Fruit fly (Drosophila melanogaster) whole organism, wandering third instar larva: ENCODE measurements around the gene LanB1.

Source experiments
- Abd-B ChIP-seq: fragments of >200 bp; optimal IDR thresholded peaks from 2 replicates; lab custom pipeline; 2017; ENCODE audit warnings: missing biosample characterization, missing genetic modification characterization
- CG9705 ChIP-seq: fragments of 200-800 bp; sonication (Bioruptor generic); optimal IDR thresholded peaks from 2 replicates; lab custom pipeline; 2018; ENCODE audit warnings: missing biosample characterization, mild to moderate bottlenecking, missing genetic modification characterization
- CrebA ChIP-seq: fragments of 200-800 bp; sonication (Bioruptor generic); optimal IDR thresholded peaks from 2 replicates; lab custom pipeline; 2016; ENCODE audit warnings: missing biosample characterization, mild to moderate bottlenecking, missing genetic modification characterization, borderline replicate concordance
- Dfd ChIP-seq: fragments of >200 bp; optimal IDR thresholded peaks from 2 replicates; lab custom pipeline; 2017; ENCODE audit warnings: missing biosample characterization, missing genetic modification characterization
- Dif ChIP-seq: fragments of 200-275, 200-300 bp; sonication (Bioruptor generic); optimal IDR thresholded peaks from 2 replicates; lab custom pipeline; 2018; ENCODE audit warnings: missing biosample characterization, missing genetic modification characterization; ENCODE audit not compliant: partially characterized antibody
- HLH106 ChIP-seq: fragments of 200-800 bp; optimal IDR thresholded peaks from 3 replicates; lab custom pipeline; 2019; ENCODE audit warnings: missing biosample characterization, mild to moderate bottlenecking, missing genetic modification characterization, moderate library complexity
- Hnf4 ChIP-seq: fragments of 200-800 bp; sonication (Bioruptor generic); optimal IDR thresholded peaks from 2 replicates; lab custom pipeline; 2016; ENCODE audit warnings: missing biosample characterization, mild to moderate bottlenecking, missing genetic modification characterization
- Hr78 ChIP-seq: fragments of >200 bp; optimal IDR thresholded peaks from 2 replicates; lab custom pipeline; 2017; ENCODE audit warnings: missing biosample characterization, missing genetic modification characterization
- Hr83 ChIP-seq: fragments of 200-300 bp; sonication (Bioruptor generic); optimal IDR thresholded peaks from 2 replicates; lab custom pipeline; 2016; ENCODE audit warnings: missing biosample characterization, mild to moderate bottlenecking, missing genetic modification characterization, moderate library complexity; ENCODE audit not compliant: poor library complexity, severe bottlenecking
- Jra ChIP-seq: sonication (Bioruptor generic); optimal IDR thresholded peaks from 2 replicates; lab custom pipeline; 2016; ENCODE audit warnings: missing biosample characterization, missing genetic modification characterization
- Mio ChIP-seq: sonication (Bioruptor generic); optimal IDR thresholded peaks from 2 replicates; lab custom pipeline; 2016; ENCODE audit warnings: missing biosample characterization, missing genetic modification characterization
- Myc ChIP-seq: fragments of >200 bp; optimal IDR thresholded peaks from 2 replicates; lab custom pipeline; 2017
- N ChIP-seq: fragments of >200 bp; optimal IDR thresholded peaks from 2 replicates; lab custom pipeline; 2018; ENCODE audit warnings: missing biosample characterization, missing external identifiers, missing genetic modification characterization
- OdsH ChIP-seq: fragments of 200-800 bp; sonication (Bioruptor generic); optimal IDR thresholded peaks from 2 replicates; lab custom pipeline; 2016; ENCODE audit warnings: missing biosample characterization, mild to moderate bottlenecking, missing genetic modification characterization
- Rel ChIP-seq, 2 experiments: fragments of 200-800 bp; sonication (Bioruptor generic) in 1 of 2; optimal IDR thresholded peaks; 2 replicates in 1 of 2; 3 replicates in 1 of 2; lab custom pipeline; 2016 to 2019; ENCODE audit warnings: mild to moderate bottlenecking in 2 of 2, missing biosample characterization in 2 of 2, missing genetic modification characterization in 2 of 2, moderate library complexity in 1 of 2
- Sp1 ChIP-seq: fragments of 200-800 bp; sonication (Bioruptor generic); optimal IDR thresholded peaks from 3 replicates; lab custom pipeline; 2019; ENCODE audit warnings: missing biosample characterization, mild to moderate bottlenecking, missing genetic modification characterization, moderate library complexity
- Vsx2 ChIP-seq: fragments of 200-300, 225-300 bp; sonication (Bioruptor generic); optimal IDR thresholded peaks from 2 replicates; lab custom pipeline; 2018; ENCODE audit warnings: missing biosample characterization, missing genetic modification characterization; ENCODE audit not compliant: partially characterized antibody
- br ChIP-seq: fragments of 200-800 bp; sonication (Bioruptor generic); optimal IDR thresholded peaks from 2 replicates; lab custom pipeline; 2016; ENCODE audit warnings: missing biosample characterization, missing genetic modification characterization
- brk ChIP-seq: fragments of 200-800 bp; sonication (Bioruptor generic); optimal IDR thresholded peaks from 2 replicates; lab custom pipeline; 2016; ENCODE audit warnings: missing biosample characterization, mild to moderate bottlenecking, missing genetic modification characterization
- dl ChIP-seq, 2 experiments: fragments of 175-275, 200-275 bp in 1 of 2; fragments of 200-275 bp in 1 of 2; sonication (Bioruptor generic); optimal IDR thresholded peaks; lab custom pipeline; 2018; ENCODE audit warnings: mild to moderate bottlenecking in 2 of 2, missing biosample characterization in 2 of 2, missing genetic modification characterization in 2 of 2, moderate library complexity in 2 of 2; ENCODE audit not compliant: partially characterized antibody in 2 of 2, insufficient read depth in 1 of 2
- dmrt93B ChIP-seq: fragments of 200-800 bp; sonication (Bioruptor generic); optimal IDR thresholded peaks from 2 replicates; lab custom pipeline; 2018; ENCODE audit warnings: missing biosample characterization, mild to moderate bottlenecking, missing genetic modification characterization
- dsf ChIP-seq: sonication (Bioruptor generic); optimal IDR thresholded peaks from 2 replicates; lab custom pipeline; 2016; ENCODE audit warnings: missing biosample characterization, missing genetic modification characterization, borderline replicate concordance
- ey ChIP-seq: fragments of 200-800 bp; sonication (Bioruptor generic); optimal IDR thresholded peaks from 2 replicates; lab custom pipeline; 2016; ENCODE audit warnings: missing biosample characterization, missing genetic modification characterization
- foxo ChIP-seq, 2 experiments: fragments of 200-800 bp; sonication (Bioruptor generic); optimal IDR thresholded peaks; 2 replicates in 1 of 2; 3 replicates in 1 of 2; lab custom pipeline; 2016 to 2017; ENCODE audit warnings: missing biosample characterization in 2 of 2, missing genetic modification characterization in 2 of 2
- fru ChIP-seq: fragments of 200-800 bp; sonication (Bioruptor generic); optimal IDR thresholded peaks from 3 replicates; lab custom pipeline; 2016; ENCODE audit warnings: missing biosample characterization, mild to moderate bottlenecking, missing genetic modification characterization
- h ChIP-seq: fragments of 200-800 bp; sonication (Bioruptor generic); optimal IDR thresholded peaks from 3 replicates; lab custom pipeline; 2016; ENCODE audit warnings: missing biosample characterization, mild to moderate bottlenecking, missing genetic modification characterization
- jim ChIP-seq: fragments of 175-275, 200-325 bp; sonication (Bioruptor generic); optimal IDR thresholded peaks from 2 replicates; lab custom pipeline; 2016; ENCODE audit warnings: missing biosample characterization, mild to moderate bottlenecking, missing genetic modification characterization
- lola ChIP-seq: fragments of >200 bp; optimal IDR thresholded peaks from 2 replicates; lab custom pipeline; 2017; ENCODE audit warnings: missing biosample characterization, missing genetic modification characterization
- pan ChIP-seq: fragments of >200 bp; optimal IDR thresholded peaks from 2 replicates; lab custom pipeline; 2017
- psq ChIP-seq: fragments of 200-800 bp; sonication (Bioruptor generic); optimal IDR thresholded peaks from 3 replicates; lab custom pipeline; 2017; ENCODE audit warnings: missing biosample characterization, mild to moderate bottlenecking, missing genetic modification characterization, moderate library complexity
- rgr ChIP-seq: fragments of 200-800 bp; sonication (Bioruptor generic); optimal IDR thresholded peaks from 3 replicates; lab custom pipeline; 2016; ENCODE audit warnings: missing biosample characterization, mild to moderate bottlenecking, missing genetic modification characterization
- sage ChIP-seq: fragments of 200-800 bp; sonication (Bioruptor generic); optimal IDR thresholded peaks from 2 replicates; lab custom pipeline; 2016; ENCODE audit warnings: missing biosample characterization, mild to moderate bottlenecking, missing genetic modification characterization
- tai ChIP-seq: sonication (Bioruptor generic); optimal IDR thresholded peaks from 2 replicates; lab custom pipeline; 2016; ENCODE audit warnings: missing biosample characterization, missing genetic modification characterization
- usp ChIP-seq: fragments of >200 bp; optimal IDR thresholded peaks from 2 replicates; lab custom pipeline; 2017; ENCODE audit warnings: missing biosample characterization, missing genetic modification characterization
- woc ChIP-seq: sonication (Bioruptor generic); optimal IDR thresholded peaks from 2 replicates; lab custom pipeline; 2016; ENCODE audit warnings: missing biosample characterization, mild to moderate bottlenecking, missing genetic modification characterization

Gene LanB1

dm6 chr2L:7840152-7840551 lies 28.9 kb downstream of the LanB1 start, which contains the start of gene CG14537:
TSS of gene CG14537 (plus strand) at chr2L:7840452.
- TF ChIP-seq Abd-B (no peak), Myc (no peak), dsf (GFP tag; lab: Kevin White, UChicago) (no peak), OdsH (GFP tag; lab: Kevin White, UChicago) (no peak), ey (GFP tag; lab: Kevin White, UChicago) (no peak), br (GFP tag; lab: Kevin White, UChicago) (no peak), dmrt93B (no peak), pan (no peak), foxo (GFP tag; optimal IDR thresholded peaks at IDR 0.05; lab: Kevin White, UChicago) (no peak), dl (GFP tag; optimal IDR thresholded peaks at IDR 0.05; lab: Kevin White, UChicago; ENCODE audit: insufficient read depth in 1 of 2, partially characterized antibody in 2 of 2) (no peak), Rel (GFP tag; optimal IDR thresholded peaks at IDR 0.05; lab: Kevin White, UChicago) (no peak), Rel (tag; optimal IDR thresholded peaks at IDR 0.05; lab: Kevin White, UChicago) (no peak), woc (no peak), HLH106 (tag; lab: Kevin White, UChicago) (no peak), jim (no peak), fru (no peak), CrebA (GFP tag; lab: Kevin White, UChicago) (no peak)

dm6 chr2L:7841244-7841643 lies 30.0 kb downstream of the LanB1 start:
- TF ChIP-seq woc (no peak), lola (GFP tag; lab: Kevin White, UChicago) (no peak), usp (GFP tag; lab: Kevin White, UChicago) (no peak), Abd-B (no peak), h (GFP tag; lab: Kevin White, UChicago) (peak; percentile 29), rgr (GFP tag; lab: Kevin White, UChicago) (peak; percentile 16), sage (GFP tag; lab: Kevin White, UChicago) (no peak), Dfd (GFP tag; lab: Kevin White, UChicago) (no peak), Mio (GFP tag; lab: Kevin White, UChicago) (no peak), ey (GFP tag; lab: Kevin White, UChicago) (peak; percentile 42), jim (no peak), HLH106 (tag; lab: Kevin White, UChicago) (peak; percentile 17), Dif (GFP tag; lab: Kevin White, UChicago) (no peak), psq (GFP tag; lab: Kevin White, UChicago) (peak; percentile 17), Hr78 (GFP tag; lab: Kevin White, UChicago) (no peak), OdsH (GFP tag; lab: Kevin White, UChicago) (no peak), Myc (no peak), Jra (GFP tag; lab: Kevin White, UChicago) (no peak), Hnf4 (peak; percentile 9), br (GFP tag; lab: Kevin White, UChicago) (peak; percentile 52), brk (GFP tag; lab: Kevin White, UChicago) (no peak), tai (GFP tag; lab: Kevin White, UChicago) (no peak), Sp1 (GFP tag; lab: Kevin White, UChicago) (no peak), dsf (GFP tag; lab: Kevin White, UChicago) (no peak)

- peak in 1 of 2 experiments; percentile 1 for TF ChIP-seq foxo (GFP tag; optimal IDR thresholded peaks at IDR 0.05; lab: Kevin White, UChicago)
- TF ChIP-seq dl (GFP tag; optimal IDR thresholded peaks at IDR 0.05; lab: Kevin White, UChicago; ENCODE audit: insufficient read depth in 1 of 2, partially characterized antibody in 2 of 2), result no peak
- TF ChIP-seq, all 38 proteins: peak for 1
Observed at dm6 chr2L:7849472-7849871, 38.2 kb downstream of the LanB1 start.

- TF ChIP-seq CrebA (GFP tag; lab: Kevin White, UChicago), result no peak
- no peak for TF ChIP-seq N
- TF ChIP-seq lola (GFP tag; lab: Kevin White, UChicago), result no peak
- TF ChIP-seq jim, result no peak
- no peak for TF ChIP-seq Hr83 (GFP tag; lab: Kevin White, UChicago)
- no peak for TF ChIP-seq tai (GFP tag; lab: Kevin White, UChicago)
- TF ChIP-seq brk (GFP tag; lab: Kevin White, UChicago), result no peak
- no peak for TF ChIP-seq fru
- no peak for TF ChIP-seq sage (GFP tag; lab: Kevin White, UChicago)
- no peak for TF ChIP-seq ey (GFP tag; lab: Kevin White, UChicago)
- no peak for TF ChIP-seq Vsx2 (GFP tag; lab: Kevin White, UChicago)
- no peak for TF ChIP-seq rgr (GFP tag; lab: Kevin White, UChicago)
- TF ChIP-seq Dfd (GFP tag; lab: Kevin White, UChicago), result no peak
- no peak for TF ChIP-seq CG9705 (GFP tag; lab: Kevin White, UChicago)
- no peak for TF ChIP-seq Jra (GFP tag; lab: Kevin White, UChicago)
- TF ChIP-seq dl (GFP tag; optimal IDR thresholded peaks at IDR 0.05; lab: Kevin White, UChicago; ENCODE audit: insufficient read depth in 1 of 2, partially characterized antibody in 2 of 2), result no peak
- TF ChIP-seq OdsH (GFP tag; lab: Kevin White, UChicago), result no peak
- no peak for TF ChIP-seq dsf (GFP tag; lab: Kevin White, UChicago)
- TF ChIP-seq, all 38 proteins: peak for 0
Observed at dm6 chr2L:7850406-7850805, 39.2 kb downstream of the LanB1 start.
